Worm (Caenorhabditis elegans) whole organism, mixed stage, embryonic: ENCODE data around the gene C17F4.7.

Experiments used
- ceh-43 ChIP-seq: fragments of 200-800 bp; sonication (Bioruptor generic); optimal IDR thresholded peaks from 2 replicates; lab custom pipeline; 2018; ENCODE audit warnings: mild to moderate bottlenecking, missing genetic modification characterization, moderate library complexity, missing compliant biosample characterization
- ces-1 ChIP-seq: fragments of 150-350 bp; optimal IDR thresholded peaks from 2 replicates; lab custom pipeline; 2014; ENCODE audit warnings: missing biosample characterization, missing genetic modification reagents, missing genetic modification characterization
- drap-1 ChIP-seq: fragments of 200-800 bp; sonication (Bioruptor generic); optimal IDR thresholded peaks from 3 replicates; lab custom pipeline; 2018; ENCODE audit warnings: mild to moderate bottlenecking, missing genetic modification characterization, missing compliant biosample characterization
- flh-1 ChIP-seq: fragments of 200-800 bp; sonication (Bioruptor generic); optimal IDR thresholded peaks from 2 replicates; lab custom pipeline; 2018; ENCODE audit warnings: mild to moderate bottlenecking, missing genetic modification characterization, moderate library complexity, missing compliant biosample characterization
- hlh-1 ChIP-seq: fragments of 150-350 bp; optimal IDR thresholded peaks from 2 replicates; lab custom pipeline; 2014; ENCODE audit warnings: missing biosample characterization, missing genetic modification reagents, missing genetic modification characterization
- lin-13 ChIP-seq: fragments of 150-350 bp; optimal IDR thresholded peaks from 2 replicates; lab custom pipeline; 2014; ENCODE audit warnings: missing biosample characterization, missing genetic modification characterization
- lin-32 ChIP-seq: fragments of 200-800 bp; sonication (Bioruptor generic); optimal IDR thresholded peaks from 2 replicates; lab custom pipeline; 2018; ENCODE audit warnings: mild to moderate bottlenecking, missing genetic modification characterization, missing compliant biosample characterization
- mep-1 ChIP-seq: fragments of 150-350 bp; optimal IDR thresholded peaks from 2 replicates; lab custom pipeline; 2017; ENCODE audit warnings: missing biosample characterization, missing genetic modification reagents, missing genetic modification characterization, inconsistent platforms
- nhr-237 ChIP-seq: fragments of 150-350 bp; optimal IDR thresholded peaks from 2 replicates; lab custom pipeline; 2014; ENCODE audit warnings: missing biosample characterization, missing genetic modification characterization
- snpc-4 ChIP-seq: fragments of 150-350 bp; optimal IDR thresholded peaks from 2 replicates; lab custom pipeline; 2014; ENCODE audit warnings: missing biosample characterization, missing genetic modification characterization
- tbx-8 ChIP-seq: fragments of 200-800 bp; sonication (Bioruptor generic); optimal IDR thresholded peaks from 2 replicates; lab custom pipeline; 2018; ENCODE audit warnings: mild to moderate bottlenecking, missing genetic modification characterization, moderate library complexity, missing compliant biosample characterization
- unc-62 ChIP-seq: fragments of 150-350 bp; optimal IDR thresholded peaks from 2 replicates; lab custom pipeline; 2014; ENCODE audit warnings: missing biosample characterization, missing genetic modification reagents, missing genetic modification characterization
- ztf-11 ChIP-seq: fragments of 150-350 bp; optimal IDR thresholded peaks from 2 replicates; lab custom pipeline; 2014; ENCODE audit warnings: missing biosample characterization, missing genetic modification characterization

Gene C17F4.7

ce11 chrII:3195739-3196138 lies 50.1 kb downstream of the C17F4.7 start:
- no peak for TF ChIP-seq unc-62 (GFP tag; lab: Kevin White, UChicago)
- no peak for TF ChIP-seq ceh-43 (GFP tag; lab: Kevin White, UChicago)
- TF ChIP-seq tbx-8 (GFP tag; lab: Kevin White, UChicago) = no peak
- no peak for TF ChIP-seq hlh-1 (tag; lab: Kevin White, UChicago)
- no peak for TF ChIP-seq lin-32 (GFP tag; lab: Kevin White, UChicago)
- TF ChIP-seq mep-1 (tag; lab: Kevin White, UChicago) = no peak
- TF ChIP-seq drap-1 (GFP tag; lab: Kevin White, UChicago) = no peak
- no peak for TF ChIP-seq ces-1 (GFP tag; lab: Kevin White, UChicago)
- TF ChIP-seq flh-1 (GFP tag; lab: Kevin White, UChicago) = no peak
- TF ChIP-seq ztf-11 (tag; lab: Kevin White, UChicago) = no peak
- no peak for TF ChIP-seq snpc-4
- TF ChIP-seq lin-13 = no peak
- TF ChIP-seq nhr-237 (tag; lab: Kevin White, UChicago) = no peak
